Fruit fly (Drosophila melanogaster) whole organism, embryonic: ENCODE measurements around the gene CG45049.

Experiments
- B-H1 ChIP-seq: fragments of 200-800 bp; sonication (Bioruptor generic); IDR thresholded peaks from 3 replicates; pipeline ENCODE4 v1.3.6; 2022; ENCODE audit warnings: missing biosample characterization, missing genetic modification characterization
- BEAF-32 ChIP-seq: fragments of 200-800 bp; sonication (Bioruptor generic); optimal IDR thresholded peaks from 3 replicates; lab custom pipeline; 2017; ENCODE audit warnings: missing biosample characterization, missing genetic modification characterization, mild to moderate bottlenecking, moderate library complexity, missing genetic modification reagents
- Blimp-1 ChIP-seq: fragments of 200-800 bp; sonication (Bioruptor generic); optimal IDR thresholded peaks from 3 replicates; lab custom pipeline; 2018; ENCODE audit warnings: missing biosample characterization, missing genetic modification characterization, mild to moderate bottlenecking, moderate library complexity, missing genetic modification reagents
- CG11695 ChIP-seq: fragments of 200-800 bp; sonication (Bioruptor generic); IDR thresholded peaks from 3 replicates; pipeline ENCODE4 v1.3.6; 2022; ENCODE audit warnings: missing biosample characterization, missing genetic modification characterization
- CG12299 ChIP-seq: fragments of 200-800 bp; sonication (Bioruptor generic); optimal IDR thresholded peaks from 2 replicates; lab custom pipeline; 2018; ENCODE audit warnings: missing biosample characterization, mild to moderate bottlenecking, missing genetic modification characterization
- CG12942 ChIP-seq: fragments of 200-800 bp; sonication (Bioruptor generic); optimal IDR thresholded peaks from 3 replicates; lab custom pipeline; 2016; ENCODE audit warnings: missing biosample characterization, missing genetic modification characterization
- CG14441 ChIP-seq: fragments of 200-800 bp; sonication (Bioruptor generic); IDR thresholded peaks from 2 replicates; pipeline ENCODE4 v1.3.6; 2022; ENCODE audit warnings: missing biosample characterization, missing genetic modification characterization
- CG1529 ChIP-seq: fragments of 200-800 bp; sonication (Bioruptor generic); optimal IDR thresholded peaks from 3 replicates; lab custom pipeline; 2018; ENCODE audit warnings: missing biosample characterization, missing genetic modification characterization
- CG15601 ChIP-seq: fragments of 200-800 bp; sonication (Bioruptor generic); optimal IDR thresholded peaks from 3 replicates; lab custom pipeline; 2019; ENCODE audit warnings: missing biosample characterization, mild to moderate bottlenecking, missing genetic modification characterization, moderate library complexity
- CG17361 ChIP-seq: fragments of 200-800 bp; sonication (Bioruptor generic); IDR thresholded peaks from 3 replicates; pipeline ENCODE4 v1.3.6; 2022; ENCODE audit warnings: missing biosample characterization, missing genetic modification characterization
- CG17612 ChIP-seq: fragments of 200-800 bp; sonication (Bioruptor generic); IDR thresholded peaks from 2 replicates; pipeline ENCODE4 v1.3.6; 2022; ENCODE audit warnings: missing biosample characterization, missing genetic modification characterization
- CG17829 ChIP-seq: fragments of 200-800 bp; optimal IDR thresholded peaks from 2 replicates; lab custom pipeline; 2019; ENCODE audit warnings: missing biosample characterization, mild to moderate bottlenecking, missing genetic modification characterization, moderate library complexity
- CG18476 ChIP-seq: fragments of 200-800 bp; sonication (Bioruptor generic); optimal IDR thresholded peaks from 2 replicates; lab custom pipeline; 2016; ENCODE audit warnings: missing biosample characterization, mild to moderate bottlenecking, missing genetic modification characterization
- CG2116 ChIP-seq: fragments of 200-800 bp; sonication (Bioruptor generic); optimal IDR thresholded peaks from 3 replicates; lab custom pipeline; 2018; ENCODE audit warnings: missing biosample characterization, mild to moderate bottlenecking, missing genetic modification characterization
- CG3065 ChIP-seq: fragments of 200-800 bp; sonication (Bioruptor generic); optimal IDR thresholded peaks from 2 replicates; lab custom pipeline; 2016; ENCODE audit warnings: missing biosample characterization, missing genetic modification characterization
- CG3281 ChIP-seq: fragments of 200-800 bp; sonication (Bioruptor generic); optimal IDR thresholded peaks from 3 replicates; lab custom pipeline; 2017; ENCODE audit warnings: missing biosample characterization, mild to moderate bottlenecking, missing genetic modification characterization
- CG33213 ChIP-seq: fragments of 200-800 bp; sonication (Bioruptor generic); optimal IDR thresholded peaks from 3 replicates; lab custom pipeline; 2016; ENCODE audit warnings: missing biosample characterization, missing genetic modification characterization
- CG34224 ChIP-seq: fragments of 200-800 bp; sonication (Bioruptor generic); IDR thresholded peaks from 3 replicates; pipeline ENCODE4 v1.3.6; 2022; ENCODE audit warnings: missing biosample characterization, missing genetic modification characterization; ENCODE audit not compliant: partially characterized antibody
- CG42726 ChIP-seq: fragments of 200-800 bp; sonication (Bioruptor generic); IDR thresholded peaks from 2 replicates; pipeline ENCODE4 v1.3.6; 2022; ENCODE audit warnings: missing biosample characterization, missing genetic modification characterization; ENCODE audit not compliant: partially characterized antibody
- CG6683 ChIP-seq: fragments of 200-800 bp; sonication (Bioruptor generic); optimal IDR thresholded peaks from 2 replicates; lab custom pipeline; 2017; ENCODE audit warnings: missing biosample characterization, mild to moderate bottlenecking, missing genetic modification characterization, missing genetic modification reagents
- CG7786 ChIP-seq: fragments of 200-800 bp; sonication (Bioruptor generic); optimal IDR thresholded peaks from 2 replicates; lab custom pipeline; 2016; ENCODE audit warnings: missing biosample characterization, missing genetic modification characterization
- CG7839 ChIP-seq: fragments of 200-800 bp; sonication (Bioruptor generic); optimal IDR thresholded peaks from 3 replicates; lab custom pipeline; 2018; ENCODE audit warnings: missing biosample characterization, mild to moderate bottlenecking, missing genetic modification characterization, moderate library complexity
- CG8089 ChIP-seq: fragments of 200-800 bp; sonication (Bioruptor generic); optimal IDR thresholded peaks from 3 replicates; lab custom pipeline; 2016; ENCODE audit warnings: missing biosample characterization, missing genetic modification characterization
- CHES-1-like ChIP-seq: fragments of 200-800 bp; sonication (Bioruptor generic); optimal IDR thresholded peaks from 2 replicates; lab custom pipeline; 2016; ENCODE audit warnings: missing biosample characterization, missing genetic modification characterization
- Doc3 ChIP-seq: fragments of 200-800 bp; sonication (Bioruptor generic); IDR thresholded peaks from 3 replicates; pipeline ENCODE4 v1.3.6; 2022; ENCODE audit warnings: missing biosample characterization, missing genetic modification characterization; ENCODE audit not compliant: partially characterized antibody
- Ets65A ChIP-seq: fragments of 200-800 bp; sonication (Bioruptor generic); peaks from one replicate; lab custom pipeline; 2016; ENCODE audit warnings: missing biosample characterization, missing genetic modification characterization
- Gsc ChIP-seq: fragments of 200-800 bp; sonication (Bioruptor generic); IDR thresholded peaks from 2 replicates; pipeline ENCODE4 v1.3.6; 2022; ENCODE audit warnings: missing biosample characterization, missing genetic modification characterization
- Hand ChIP-seq: fragments of 200-800 bp; sonication (Bioruptor generic); optimal IDR thresholded peaks from 2 replicates; lab custom pipeline; 2017; ENCODE audit warnings: mild to moderate bottlenecking, missing biosample characterization, missing genetic modification reagents, missing genetic modification characterization
- Hey ChIP-seq: fragments of 200-800 bp; sonication (Bioruptor generic); optimal IDR thresholded peaks from 3 replicates; lab custom pipeline; 2018; ENCODE audit warnings: missing biosample characterization, mild to moderate bottlenecking, missing genetic modification characterization
- Poxn ChIP-seq: fragments of 200-800 bp; sonication (Bioruptor generic); IDR thresholded peaks from 2 replicates; pipeline ENCODE4 v1.3.6; 2022; ENCODE audit warnings: missing biosample characterization, missing genetic modification characterization
- Sox100B ChIP-seq: fragments of 200-800 bp; sonication (Bioruptor generic); optimal IDR thresholded peaks from 3 replicates; lab custom pipeline; 2018; ENCODE audit warnings: missing biosample characterization, mild to moderate bottlenecking, missing genetic modification characterization
- Trl ChIP-seq, 3 experiments: fragments of >200 bp in 2 of 3; fragments of 200-800 bp in 1 of 3; sonication (Bioruptor generic) in 1 of 3; optimal IDR thresholded peaks; 2 replicates in 1 of 3; 3 replicates in 2 of 3; lab custom pipeline; 2016 to 2017; ENCODE audit warnings: missing biosample characterization in 1 of 3, missing genetic modification characterization in 1 of 3
- ase ChIP-seq: fragments of 200-800 bp; sonication (Bioruptor generic); IDR thresholded peaks from 3 replicates; pipeline ENCODE4 v1.3.6; 2022; ENCODE audit warnings: missing biosample characterization, missing genetic modification characterization
- bab2 ChIP-seq: fragments of 200-800 bp; sonication (Bioruptor generic); optimal IDR thresholded peaks from 2 replicates; lab custom pipeline; 2016; ENCODE audit warnings: missing biosample characterization, missing genetic modification characterization
- esg ChIP-seq: fragments of 200-800 bp; sonication (Bioruptor generic); conservative IDR thresholded peaks from 2 replicates; pipeline ENCODE4 v1.3.6; 2022; ENCODE audit warnings: missing biosample characterization, missing genetic modification characterization
- ewg ChIP-seq: fragments of 200-800 bp; sonication (Bioruptor generic); optimal IDR thresholded peaks from 3 replicates; lab custom pipeline; 2017; ENCODE audit warnings: mild to moderate bottlenecking, missing biosample characterization, missing genetic modification reagents, missing genetic modification characterization
- gcm ChIP-seq: fragments of 200-800 bp; sonication (Bioruptor generic); optimal IDR thresholded peaks from 2 replicates; lab custom pipeline; 2019; ENCODE audit warnings: missing biosample characterization, mild to moderate bottlenecking, missing genetic modification characterization, moderate library complexity
- lab ChIP-seq: fragments of 200-800 bp; sonication (Bioruptor generic); optimal IDR thresholded peaks from 3 replicates; lab custom pipeline; 2017; ENCODE audit warnings: missing biosample characterization, missing genetic modification characterization, mild to moderate bottlenecking, moderate library complexity, missing genetic modification reagents
- maf-S ChIP-seq: fragments of 200-800 bp; sonication (Bioruptor generic); optimal IDR thresholded peaks from 2 replicates; lab custom pipeline; 2016; ENCODE audit warnings: missing biosample characterization, missing genetic modification characterization
- odd ChIP-seq: fragments of 200-800 bp; sonication (Bioruptor generic); optimal IDR thresholded peaks from 2 replicates; lab custom pipeline; 2017; ENCODE audit warnings: missing biosample characterization, mild to moderate bottlenecking, missing genetic modification characterization
- psq ChIP-seq: fragments of 200-800 bp; sonication (Bioruptor generic); optimal IDR thresholded peaks from 2 replicates; lab custom pipeline; 2017; ENCODE audit warnings: missing biosample characterization, missing genetic modification characterization
- sens-2 ChIP-seq: fragments of 200-800 bp; sonication (Bioruptor generic); IDR thresholded peaks from 2 replicates; pipeline ENCODE4 v1.3.6; 2022; ENCODE audit warnings: missing biosample characterization, missing genetic modification characterization
- sisA ChIP-seq: fragments of 200-800 bp; sonication (Bioruptor generic); IDR thresholded peaks from 2 replicates; pipeline ENCODE4 v1.3.6; 2022; ENCODE audit warnings: missing biosample characterization, missing genetic modification characterization
- tgo ChIP-seq: fragments of 200-800 bp; sonication (Bioruptor generic); IDR thresholded peaks from 3 replicates; pipeline ENCODE4 v1.3.6; 2022; ENCODE audit warnings: missing biosample characterization, missing genetic modification characterization
- tna ChIP-seq: fragments of 200-800 bp; sonication (Bioruptor generic); IDR thresholded peaks from 2 replicates; pipeline ENCODE4 v1.3.6; 2022; ENCODE audit warnings: missing biosample characterization, missing genetic modification characterization; ENCODE audit not compliant: partially characterized antibody
- ttk ChIP-seq: fragments of 200-800 bp; sonication (Bioruptor generic); IDR thresholded peaks from 2 replicates; pipeline ENCODE4 v2.1.2; 2022; ENCODE audit warnings: missing biosample characterization, missing genetic modification characterization
- unc-4 ChIP-seq: fragments of 200-800 bp; sonication (Bioruptor generic); IDR thresholded peaks from 2 replicates; pipeline ENCODE4 v1.3.6; 2022; ENCODE audit warnings: missing biosample characterization, missing genetic modification characterization; ENCODE audit not compliant: partially characterized antibody
- wek ChIP-seq: fragments of 200-800 bp; sonication (Bioruptor generic); optimal IDR thresholded peaks from 3 replicates; lab custom pipeline; 2018; ENCODE audit warnings: missing biosample characterization, mild to moderate bottlenecking, missing genetic modification characterization, moderate library complexity
- zf30C ChIP-seq: fragments of 200-800 bp; sonication (Bioruptor generic); optimal IDR thresholded peaks from 3 replicates; lab custom pipeline; 2018; ENCODE audit warnings: missing biosample characterization, mild to moderate bottlenecking, missing genetic modification characterization

CG45049 gene

dm6 chr3R:22750534-22750947 lies 23.8 kb downstream of the CG45049 start, which contains the start of the genes rumi, CG7029 and Usp12-46 (continued):
- peak; percentile 90 for TF ChIP-seq CG33213 (GFP tag; lab: Kevin White, UChicago)
- peak; percentile 78 for TF ChIP-seq Blimp-1 (GFP tag; lab: Kevin White, UChicago)
- TF ChIP-seq Ets65A (GFP tag; lab: Kevin White, UChicago), result peak; percentile 99
- peak; percentile 74 for TF ChIP-seq CG3065
- TF ChIP-seq CG17612 (GFP tag; lab: Robert Waterston, UW), result peak; percentile 62; the same call in 1 of the 2 replicates
- peak; percentile 77; the same call in 1 of the 2 replicates for TF ChIP-seq sens-2 (GFP tag; lab: Robert Waterston, UW)
- TF ChIP-seq Poxn, result peak; percentile 61; the same call in 1 of the 2 replicates
- peak; percentile 87 for TF ChIP-seq CG8089 (GFP tag; lab: Kevin White, UChicago)
- TF ChIP-seq B-H1, result peak; percentile 72
- peak; percentile 80 for TF ChIP-seq tgo
- peak; percentile 80 for TF ChIP-seq CG3281 (GFP tag; lab: Kevin White, UChicago)
- peak; percentile 85 for TF ChIP-seq CG15601 (tag; lab: Kevin White, UChicago)
- peak; percentile 88 for TF ChIP-seq bab2 (GFP tag; lab: Kevin White, UChicago)
- no peak for TF ChIP-seq odd
- TF ChIP-seq sisA (GFP tag; lab: Robert Waterston, UW), result peak; percentile 85
- peak; percentile 74 for TF ChIP-seq gcm (GFP tag; lab: Kevin White, UChicago)
- TF ChIP-seq CG6683, result peak; percentile 43
- TF ChIP-seq CG14441 (GFP tag; lab: Robert Waterston, UW), result peak; percentile 84
- TF ChIP-seq zf30C (GFP tag; lab: Kevin White, UChicago), result no peak
- TF ChIP-seq ase (GFP tag; lab: Robert Waterston, UW), result peak; percentile 81
- TF ChIP-seq CG34224 (GFP tag; lab: Robert Waterston, UW), result peak; percentile 81
- TF ChIP-seq CHES-1-like, result peak; percentile 97
- TF ChIP-seq CG12299, result peak; percentile 79
- peak; percentile 55 for TF ChIP-seq Gsc (GFP tag; lab: Robert Waterston, UW)
- peak; percentile 80 for TF ChIP-seq CG17361 (GFP tag; lab: Robert Waterston, UW)
- TF ChIP-seq lab (GFP tag; lab: Kevin White, UChicago), result peak; percentile 90
- peak; percentile 90 for TF ChIP-seq maf-S
- TF ChIP-seq CG12942 (GFP tag; lab: Kevin White, UChicago), result peak; percentile 76
- TF ChIP-seq ewg (GFP tag; lab: Kevin White, UChicago), result peak; percentile 67
- TF ChIP-seq ttk, result peak; percentile 76
- TF ChIP-seq psq (GFP tag; lab: Kevin White, UChicago), result peak; percentile 64
- TF ChIP-seq CG11695, result peak; percentile 73; the same call in 2 of the 3 replicates
- TF ChIP-seq CG1529 (GFP tag; lab: Kevin White, UChicago), result peak; percentile 58
- TF ChIP-seq Hand, result peak; percentile 44
- peak; percentile 23 for TF ChIP-seq wek (GFP tag; lab: Kevin White, UChicago)
- peak; percentile 85 for TF ChIP-seq CG7839 (tag; lab: Kevin White, UChicago)
- no peak for TF ChIP-seq Sox100B (GFP tag; lab: Kevin White, UChicago)
- peak; percentile 84 for TF ChIP-seq esg (GFP tag; lab: Robert Waterston, UW)
- peak; percentile 87 for TF ChIP-seq BEAF-32 (GFP tag; lab: Kevin White, UChicago)
- TF ChIP-seq CG42726 (GFP tag; lab: Robert Waterston, UW), result peak; percentile 44; the same call in 1 of the 2 replicates
- TF ChIP-seq CG7786 (GFP tag; lab: Kevin White, UChicago), result peak; percentile 92
- no peak for TF ChIP-seq Hey (tag; lab: Kevin White, UChicago)
- peak; percentile 86 for TF ChIP-seq CG17829
- TF ChIP-seq Doc3 (GFP tag; lab: Robert Waterston, UW), result peak; percentile 83
- TF ChIP-seq unc-4 (GFP tag; lab: Robert Waterston, UW), result peak; percentile 82
- no peak for TF ChIP-seq tna
- peak; percentile 76 for TF ChIP-seq CG2116 (GFP tag; lab: Kevin White, UChicago)
- peak in 1 of 2 experiments; percentile 1 for TF ChIP-seq Trl (optimal IDR thresholded peaks at IDR 0.05; lab: Kevin White, UChicago)
- peak; percentile 92 for TF ChIP-seq Trl (GFP tag; optimal IDR thresholded peaks at IDR 0.05; lab: Kevin White, UChicago)
- TF ChIP-seq CG18476 (GFP tag; lab: Kevin White, UChicago), result peak; percentile 81
